Fruit fly (Drosophila melanogaster): ENCODE measurements around the gene Mst87F.

Mst87F gene

DNA sequence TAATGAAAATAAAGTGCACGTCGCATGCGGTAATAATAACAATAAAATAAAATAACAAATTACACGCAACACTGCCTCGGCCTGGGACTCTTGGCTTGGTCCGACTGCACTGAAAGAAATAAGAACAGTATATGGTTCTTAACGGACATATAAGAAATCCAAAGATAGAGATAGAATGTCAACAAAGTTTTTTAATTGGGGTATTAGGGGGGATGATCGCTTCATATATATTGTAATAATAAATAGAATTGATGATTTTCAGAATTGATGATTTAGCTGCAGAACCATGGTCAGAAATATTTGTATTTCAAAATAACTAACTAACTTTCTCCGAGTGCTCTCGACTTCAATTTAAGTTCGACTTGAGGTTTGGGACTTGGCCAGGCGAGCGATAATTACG lies 31.7 kb downstream of the Mst87F start (continued):
- TF ChIP-seq Oli (tag; optimal IDR thresholded peaks at IDR 0.05) (peak; percentile 30), Sin3A (optimal IDR thresholded peaks at IDR 0.05) (no peak), Fer1 (GFP tag; optimal IDR thresholded peaks at IDR 0.05) (no peak), CG7556 (GFP tag; optimal IDR thresholded peaks at IDR 0.05) (peak; percentile 12), CG9437 (GFP tag; optimal IDR thresholded peaks at IDR 0.05) (no peak), luna (GFP tag; optimal IDR thresholded peaks at IDR 0.05) (no peak), CHES-1-like (GFP tag; optimal IDR thresholded peaks at IDR 0.05) (no peak), CG12219 (GFP tag; optimal IDR thresholded peaks at IDR 0.05) (no peak), Elba2 (GFP tag; optimal IDR thresholded peaks at IDR 0.05) (no peak), trem (tag; optimal IDR thresholded peaks at IDR 0.05) (peak; percentile 38), CG1233 (GFP tag; optimal IDR thresholded peaks at IDR 0.05) (no peak), CG30020 (tag; optimal IDR thresholded peaks at IDR 0.05) (no peak), CG17186 (GFP tag; optimal IDR thresholded peaks at IDR 0.05) (no peak), CG10209 (GFP tag; optimal IDR thresholded peaks at IDR 0.05) (no peak), Antp (GFP tag; optimal IDR thresholded peaks at IDR 0.05) (no peak), Sox102F (GFP tag; optimal IDR thresholded peaks at IDR 0.05) (no peak), stc (GFP tag; IDR thresholded peaks at IDR 0.05) (no peak), nom (GFP tag; optimal IDR thresholded peaks at IDR 0.05) (no peak), CG18011 (GFP tag; optimal IDR thresholded peaks at IDR 0.05) (no peak), usp (GFP tag; optimal IDR thresholded peaks at IDR 0.05) (no peak), Fer3 (tag; optimal IDR thresholded peaks at IDR 0.05) (no peak), CG3163 (GFP tag; optimal IDR thresholded peaks at IDR 0.05) (no peak), CG31441 (GFP tag; IDR thresholded peaks at IDR 0.05) (peak; percentile 60), Kr (GFP tag; optimal IDR thresholded peaks at IDR 0.05) (no peak), salm (tag; optimal IDR thresholded peaks at IDR 0.05) (no peak), D (optimal IDR thresholded peaks at IDR 0.05) (no peak), D (GFP tag; optimal IDR thresholded peaks at IDR 0.05) (peak; percentile 48), pho (GFP tag; optimal IDR thresholded peaks at IDR 0.05) (no peak), CG11247 (GFP tag; IDR thresholded peaks at IDR 0.05) (no peak), CoRest (tag; optimal IDR thresholded peaks at IDR 0.05) (peak; percentile 28), CG18764 (GFP tag; optimal IDR thresholded peaks at IDR 0.05) (no peak), maf-S (GFP tag; optimal IDR thresholded peaks at IDR 0.05) (no peak), Gug (GFP tag; IDR thresholded peaks at IDR 0.05) (no peak), abd-A (tag; optimal IDR thresholded peaks at IDR 0.05) (no peak), CG13775 (GFP tag; optimal IDR thresholded peaks at IDR 0.05) (no peak), B-H1 (GFP tag; IDR thresholded peaks at IDR 0.05) (no peak), Ptx1 (GFP tag; IDR thresholded peaks at IDR 0.05) (no peak), CG7271 (tag; optimal IDR thresholded peaks at IDR 0.05) (no peak), CG10959 (GFP tag; IDR thresholded peaks at IDR 0.05) (no peak), chinmo (GFP tag; IDR thresholded peaks at IDR 0.05; ENCODE audit: partially characterized antibody) (no peak), NC2α (GFP tag; optimal IDR thresholded peaks at IDR 0.05) (no peak), CG31388 (GFP tag; optimal IDR thresholded peaks at IDR 0.05) (no peak), CG9797 (GFP tag; optimal IDR thresholded peaks at IDR 0.05) (no peak), sens (GFP tag) (peak; percentile 63), caup (GFP tag; optimal IDR thresholded peaks at IDR 0.05; ENCODE audit: severe bottlenecking) (no peak), chif (GFP tag; optimal IDR thresholded peaks at IDR 0.05) (no peak), CG3838 (GFP tag; optimal IDR thresholded peaks at IDR 0.05) (no peak), CG12236 (GFP tag; optimal IDR thresholded peaks at IDR 0.05) (no peak), tio (GFP tag; optimal IDR thresholded peaks at IDR 0.05) (no peak), Ravus (GFP tag; IDR thresholded peaks at IDR 0.05) (no peak), her (GFP tag; optimal IDR thresholded peaks at IDR 0.05) (no peak), Fer2 (tag; optimal IDR thresholded peaks at IDR 0.05) (no peak), dimm (GFP tag; IDR thresholded peaks at IDR 0.05) (no peak)
